Worm (Caenorhabditis elegans) whole organism, L2 larva: ENCODE data around the gene acs-15.

Experiments used
- C34F6.9 ChIP-seq: fragments of 150-350 bp; optimal IDR thresholded peaks from 2 replicates; lab custom pipeline; 2014; ENCODE audit warnings: missing biosample characterization, missing genetic modification characterization
- R02D3.7 ChIP-seq: fragments of 150-350 bp; optimal IDR thresholded peaks from 2 replicates; lab custom pipeline; 2014; ENCODE audit warnings: missing biosample characterization, missing genetic modification characterization
- Y55F3AM.14 ChIP-seq: fragments of 200-800 bp; sonication (Bioruptor generic); optimal IDR thresholded peaks from 2 replicates; lab custom pipeline; 2018; ENCODE audit warnings: mild to moderate bottlenecking, missing genetic modification characterization, missing compliant biosample characterization
- ZK546.5 ChIP-seq: sonication (generic microtip); optimal IDR thresholded peaks from 2 replicates; lab custom pipeline; 2017; ENCODE audit warnings: missing biosample characterization, missing genetic modification characterization
- alr-1 ChIP-seq: fragments of 150-350 bp; optimal IDR thresholded peaks from 2 replicates; lab custom pipeline; 2014; ENCODE audit warnings: missing biosample characterization, missing genetic modification characterization
- ama-1 ChIP-seq: fragments of 150-350 bp; optimal IDR thresholded peaks from 2 replicates; lab custom pipeline; 2018; ENCODE audit warnings: inconsistent platforms
- ceh-16 ChIP-seq: fragments of 150-350 bp; optimal IDR thresholded peaks from 2 replicates; lab custom pipeline; 2014; ENCODE audit warnings: missing biosample characterization, missing genetic modification characterization
- crh-2 ChIP-seq: sonication (generic microtip); optimal IDR thresholded peaks from 2 replicates; lab custom pipeline; 2017; ENCODE audit warnings: missing biosample characterization, missing genetic modification characterization
- dmd-4 ChIP-seq: sonication (generic microtip); optimal IDR thresholded peaks from 2 replicates; lab custom pipeline; 2017; ENCODE audit warnings: missing biosample characterization, missing genetic modification characterization
- egl-27 ChIP-seq: sonication (generic microtip); optimal IDR thresholded peaks from 3 replicates; lab custom pipeline; 2017; ENCODE audit warnings: missing biosample characterization, missing genetic modification reagents, missing genetic modification characterization
- elt-1 ChIP-seq: fragments of 150-350 bp; optimal IDR thresholded peaks from 2 replicates; lab custom pipeline; 2014; ENCODE audit warnings: missing biosample characterization, missing genetic modification characterization
- fos-1 ChIP-seq: fragments of 150-350 bp; optimal IDR thresholded peaks from 2 replicates; lab custom pipeline; 2014; ENCODE audit warnings: missing biosample characterization, missing genetic modification characterization
- gmeb-1 ChIP-seq: fragments of 150-350 bp; optimal IDR thresholded peaks from 2 replicates; lab custom pipeline; 2014; ENCODE audit warnings: missing biosample characterization, missing genetic modification characterization
- lin-11 ChIP-seq: fragments of 150-350 bp; sonication (generic microtip); optimal IDR thresholded peaks from 2 replicates; lab custom pipeline; 2014; ENCODE audit warnings: missing biosample characterization, missing genetic modification characterization, inconsistent platforms, mixed read lengths
- lsy-2 ChIP-seq, 2 experiments: fragments of 150-350 bp in 1 of 2; sonication (generic microtip) in 1 of 2; optimal IDR thresholded peaks; 2 replicates each; lab custom pipeline; 2014 to 2017; ENCODE audit warnings: missing biosample characterization in 2 of 2, missing genetic modification characterization in 2 of 2
- mab-5 ChIP-seq: fragments of 150-350 bp; optimal IDR thresholded peaks from 2 replicates; lab custom pipeline; 2014; ENCODE audit warnings: missing biosample characterization, missing genetic modification characterization
- mbf-1 ChIP-seq: sonication (generic microtip); optimal IDR thresholded peaks from 2 replicates; lab custom pipeline; 2017; ENCODE audit warnings: missing biosample characterization, missing genetic modification characterization
- nhr-11 ChIP-seq: fragments of 150-350 bp; optimal IDR thresholded peaks from 2 replicates; lab custom pipeline; 2014; ENCODE audit warnings: missing biosample characterization, missing genetic modification characterization
- nhr-129 ChIP-seq: fragments of 150-350 bp; optimal IDR thresholded peaks from 2 replicates; lab custom pipeline; 2014; ENCODE audit warnings: missing biosample characterization, missing genetic modification characterization
- nhr-21 ChIP-seq: fragments of 150-350 bp; optimal IDR thresholded peaks from 2 replicates; lab custom pipeline; 2014; ENCODE audit warnings: missing biosample characterization, missing genetic modification characterization
- nhr-237 ChIP-seq: fragments of 150-350 bp; optimal IDR thresholded peaks from 2 replicates; lab custom pipeline; 2014; ENCODE audit warnings: missing biosample characterization, missing genetic modification characterization
- nhr-25 ChIP-seq: fragments of 150-350 bp; sonication (generic microtip); optimal IDR thresholded peaks from 3 replicates; lab custom pipeline; 2014; ENCODE audit warnings: missing biosample characterization, missing genetic modification characterization
- nhr-77 ChIP-seq: fragments of 150-350 bp; optimal IDR thresholded peaks from 2 replicates; lab custom pipeline; 2014; ENCODE audit warnings: missing biosample characterization, missing genetic modification characterization
- sem-4 ChIP-seq: fragments of 150-350 bp; optimal IDR thresholded peaks from 2 replicates; lab custom pipeline; 2014; ENCODE audit warnings: missing biosample characterization, missing genetic modification reagents, missing genetic modification characterization
- skn-1 ChIP-seq: sonication (generic microtip); optimal IDR thresholded peaks from 2 replicates; lab custom pipeline; 2017; ENCODE audit warnings: missing biosample characterization, missing genetic modification characterization
- sma-3 ChIP-seq: sonication (generic microtip); optimal IDR thresholded peaks from 2 replicates; lab custom pipeline; 2016; ENCODE audit warnings: missing genetic modification reagents, missing genetic modification characterization, missing compliant biosample characterization
- sma-9 ChIP-seq, 2 experiments: fragments of 150-350 bp in 1 of 2; sonication (generic microtip) in 1 of 2; optimal IDR thresholded peaks; 2 replicates each; lab custom pipeline; 2014 to 2016; ENCODE audit warnings: missing genetic modification characterization in 2 of 2, mild to moderate bottlenecking in 1 of 2, missing biosample characterization in 1 of 2, missing compliant biosample characterization in 1 of 2, missing genetic modification reagents in 1 of 2, moderate library complexity in 1 of 2
- unc-39 ChIP-seq: fragments of 150-350 bp; optimal IDR thresholded peaks from 2 replicates; lab custom pipeline; 2014; ENCODE audit warnings: missing biosample characterization, missing genetic modification characterization
- unc-55 ChIP-seq: fragments of 150-350 bp; sonication (generic microtip); optimal IDR thresholded peaks from 3 replicates; lab custom pipeline; 2014; ENCODE audit warnings: missing biosample characterization, missing genetic modification reagents, missing genetic modification characterization
- unc-62 ChIP-seq: fragments of 150-350 bp; optimal IDR thresholded peaks from 2 replicates; lab custom pipeline; 2014; ENCODE audit warnings: missing biosample characterization, missing genetic modification reagents, missing genetic modification characterization
- zag-1 ChIP-seq: fragments of 150-350 bp; optimal IDR thresholded peaks from 2 replicates; lab custom pipeline; 2014; ENCODE audit warnings: missing biosample characterization, missing genetic modification characterization
- ztf-4 ChIP-seq: fragments of 150-350 bp; optimal IDR thresholded peaks from 2 replicates; lab custom pipeline; 2014; ENCODE audit warnings: missing biosample characterization, missing genetic modification characterization

Gene acs-15

DNA sequence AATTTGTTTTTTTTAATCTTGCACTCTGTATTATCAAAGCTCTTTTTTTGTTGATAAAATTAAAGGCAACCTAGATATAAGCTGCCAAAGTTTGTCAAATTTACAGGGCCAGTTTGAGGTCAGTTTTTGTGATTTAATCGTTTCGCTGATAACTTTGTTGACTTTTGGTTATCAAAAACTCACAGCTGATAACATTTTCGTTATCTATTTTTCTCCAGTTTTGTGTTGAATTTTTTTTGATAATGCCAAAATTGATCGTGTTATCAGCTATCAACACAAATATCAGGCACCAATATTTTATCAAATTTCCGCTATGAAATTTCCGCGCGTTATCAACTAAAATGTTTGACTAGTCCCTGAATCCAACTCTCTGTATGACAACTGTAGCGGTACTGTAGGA, 17.6 kb upstream of the acs-15 start:
- TF ChIP-seq nhr-25 (tag; lab: Kevin White, UChicago) = no peak
- TF ChIP-seq crh-2 = peak; percentile 30
- no peak for TF ChIP-seq ceh-16 (tag; lab: Kevin White, UChicago)
- TF ChIP-seq egl-27 = peak; percentile 85
- TF ChIP-seq sma-9 (GFP tag; optimal IDR thresholded peaks at IDR 0.05; lab: Kevin White, UChicago) = peak; percentile 55
- no peak for TF ChIP-seq sma-9 (tag; optimal IDR thresholded peaks at IDR 0.05; lab: Kevin White, UChicago)
- TF ChIP-seq unc-62 (GFP tag; lab: Kevin White, UChicago) = no peak
- TF ChIP-seq fos-1 (tag; lab: Kevin White, UChicago) = peak; percentile 99
- TF ChIP-seq unc-39 (tag; lab: Kevin White, UChicago) = no peak
- TF ChIP-seq sma-3 = peak; percentile 26
- TF ChIP-seq alr-1 (tag; lab: Kevin White, UChicago) = no peak
- TF ChIP-seq lsy-2 (tag; optimal IDR thresholded peaks at IDR 0.05; lab: Kevin White, UChicago) = no peak
- no peak for TF ChIP-seq C34F6.9 (tag; lab: Kevin White, UChicago)
- TF ChIP-seq gmeb-1 (tag; lab: Kevin White, UChicago) = peak; percentile 59

DNA sequence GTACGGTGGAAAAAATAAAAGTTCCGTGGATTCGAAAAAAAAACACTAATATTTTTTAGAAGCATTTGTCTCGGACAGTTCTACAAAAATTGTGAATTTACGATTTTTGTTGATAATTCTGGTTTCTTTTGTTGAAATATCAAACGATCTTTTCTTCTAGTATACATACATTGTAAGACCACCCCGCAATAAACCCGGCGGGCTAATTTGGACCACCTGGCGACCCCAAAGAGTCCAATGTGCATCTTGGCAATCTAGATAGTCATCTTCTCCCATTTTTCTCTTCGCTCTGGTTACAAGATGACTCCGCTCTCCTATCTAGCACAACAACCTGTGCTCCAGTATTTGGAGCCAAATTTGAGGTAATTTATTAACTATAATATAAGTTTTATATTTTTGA, 17.0 kb upstream of the acs-15 start, which contains the start of gene fbxc-29:
Gene fbxc-29, plus strand, starts transcription at position 301 of the 400 bp plus-strand sequence.
- no peak for TF ChIP-seq nhr-237 (tag; lab: Kevin White, UChicago)

DNA sequence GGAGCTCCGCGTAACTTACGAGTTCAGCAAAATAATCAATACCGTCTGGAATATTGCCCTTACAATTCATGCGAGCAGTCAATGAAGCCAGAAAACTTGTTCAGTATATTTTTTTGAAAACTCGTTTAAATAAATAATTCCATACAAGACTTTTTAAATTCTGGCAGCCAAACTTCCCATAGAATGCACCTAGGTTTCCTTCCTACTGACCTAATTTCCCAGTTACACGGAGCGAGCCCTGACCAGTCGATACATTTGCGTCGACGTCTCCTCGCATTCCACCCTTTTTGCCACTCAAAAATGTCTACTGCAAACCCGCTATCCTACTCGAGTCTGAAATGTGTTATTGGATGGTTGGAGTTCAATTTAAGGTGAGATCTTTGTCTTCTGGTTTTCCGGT, 15.5 kb upstream of the acs-15 start, which contains the start of gene fbxc-30:
Gene fbxc-30, plus strand, starts transcription at position 301 of the 400 bp plus-strand sequence.
- TF ChIP-seq sem-4 (no peak), ZK546.5 (tag; lab: Kevin White, UChicago) (no peak), unc-55 (GFP tag; lab: Kevin White, UChicago) (no peak), skn-1 (tag; lab: Kevin White, UChicago) (no peak), sma-3 (no peak), mab-5 (tag; lab: Kevin White, UChicago) (no peak), ama-1 (lab: Kevin White, UChicago) (no peak), ztf-4 (tag; lab: Kevin White, UChicago) (no peak)

DNA sequence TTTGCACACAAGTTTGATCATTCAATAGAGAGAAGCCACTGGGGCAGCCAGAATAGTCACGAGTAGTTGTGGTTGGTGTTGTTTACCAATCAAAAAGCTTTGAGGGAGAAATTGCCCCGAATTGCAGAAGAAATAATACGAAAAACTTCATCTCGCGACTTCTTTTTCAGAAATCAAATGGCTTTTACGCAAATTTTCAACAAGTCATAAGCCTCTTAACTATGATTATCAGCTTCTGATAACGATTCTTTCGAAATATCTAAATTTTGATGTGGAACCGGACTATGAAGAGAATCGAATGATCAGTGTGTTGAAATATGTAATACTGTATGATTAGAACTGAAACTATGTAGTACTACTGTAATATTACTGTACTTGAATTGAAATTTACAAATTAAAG, 12.5 kb upstream of the acs-15 start:
- TF ChIP-seq Y55F3AM.14 (no peak), nhr-11 (tag; lab: Kevin White, UChicago) (no peak), egl-27 (no peak), unc-39 (tag; lab: Kevin White, UChicago) (no peak)

DNA sequence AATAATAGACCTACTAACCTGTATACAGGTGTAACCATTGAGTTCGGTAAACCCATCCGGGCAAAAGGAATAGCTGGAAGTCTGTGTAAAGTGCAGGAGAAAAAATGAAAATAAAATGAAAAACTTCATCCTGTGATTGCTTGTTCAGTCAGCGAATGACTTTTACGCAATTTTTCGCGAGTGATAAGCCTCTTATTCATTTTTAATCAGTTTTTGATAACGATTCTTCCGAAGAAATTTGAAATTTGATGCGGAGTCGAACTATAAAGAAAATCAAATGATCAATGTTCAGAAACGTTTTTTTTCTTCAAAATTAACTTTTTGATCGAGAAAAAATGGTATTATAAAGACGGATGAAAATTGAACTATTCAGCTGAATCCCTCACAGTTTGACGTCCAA, 10.0 kb upstream of the acs-15 start:
- no peak for TF ChIP-seq zag-1
- TF ChIP-seq nhr-237 (tag; lab: Kevin White, UChicago) = no peak
- no peak for TF ChIP-seq mbf-1 (tag; lab: Kevin White, UChicago)
- TF ChIP-seq crh-2 = no peak
- no peak for TF ChIP-seq nhr-21 (tag; lab: Kevin White, UChicago)
- peak; percentile 84 for TF ChIP-seq fos-1 (tag; lab: Kevin White, UChicago)
- TF ChIP-seq elt-1 (tag; lab: Kevin White, UChicago) = no peak

DNA sequence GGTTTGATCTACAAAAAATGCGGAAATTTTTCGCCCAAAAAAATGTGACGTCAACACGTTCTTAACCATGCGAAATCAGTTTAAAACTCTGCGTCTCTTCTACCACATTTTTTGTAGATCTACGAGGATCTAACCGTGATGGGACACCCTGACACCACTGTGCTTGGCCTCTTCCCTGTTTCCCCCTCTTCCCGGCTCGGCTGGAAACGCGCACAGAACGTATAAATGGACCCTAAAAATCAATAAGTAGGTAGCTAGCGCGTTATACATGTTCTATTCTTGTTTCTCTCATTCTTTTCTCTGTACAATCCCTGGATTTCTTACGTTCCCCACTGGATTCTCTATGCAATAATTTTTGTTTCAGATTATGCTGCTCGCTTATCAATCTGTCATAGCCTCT, 9.3 kb upstream of the acs-15 start, which contains the start of gene fbxc-28:
Gene fbxc-28, plus strand, starts transcription at position 301 of the 400 bp plus-strand sequence.
- TF ChIP-seq nhr-77 (tag; lab: Kevin White, UChicago) (no peak), ama-1 (lab: Kevin White, UChicago) (no peak), nhr-21 (tag; lab: Kevin White, UChicago) (no peak), skn-1 (tag; lab: Kevin White, UChicago) (no peak), alr-1 (tag; lab: Kevin White, UChicago) (no peak)

DNA sequence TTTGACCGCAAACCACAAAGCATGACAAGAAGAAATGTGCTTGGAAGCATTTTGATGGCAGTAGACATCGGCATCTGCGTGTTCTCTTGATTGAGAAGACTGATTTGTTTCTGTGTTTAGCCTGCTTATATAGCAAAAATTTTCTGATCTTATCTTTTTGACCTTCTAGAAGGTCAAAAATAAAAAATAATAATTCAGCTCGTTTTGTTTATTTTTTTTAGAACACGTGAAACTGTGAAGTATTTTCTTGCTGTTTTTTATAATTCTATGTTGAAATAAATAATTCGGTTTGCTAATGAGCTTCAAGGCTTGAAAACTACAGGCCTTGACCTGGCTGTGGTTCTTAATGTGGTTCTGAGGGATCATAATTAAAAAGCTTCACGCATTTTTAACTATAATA, 5.5 kb upstream of the acs-15 start, which contains the start of gene R07C3.13:
Gene R07C3.13, minus strand, starts transcription at position 101 of the 400 bp plus-strand sequence.
- TF ChIP-seq sma-9 (GFP tag; optimal IDR thresholded peaks at IDR 0.05; lab: Kevin White, UChicago) (no peak), sma-9 (tag; optimal IDR thresholded peaks at IDR 0.05; lab: Kevin White, UChicago) (no peak), R02D3.7 (tag; lab: Kevin White, UChicago) (no peak), nhr-25 (tag; lab: Kevin White, UChicago) (no peak), nhr-21 (tag; lab: Kevin White, UChicago) (no peak), alr-1 (tag; lab: Kevin White, UChicago) (no peak), egl-27 (no peak), nhr-77 (tag; lab: Kevin White, UChicago) (no peak), dmd-4 (no peak), lin-11 (tag; lab: Kevin White, UChicago) (no peak), mab-5 (tag; lab: Kevin White, UChicago) (no peak), nhr-129 (tag; lab: Kevin White, UChicago) (no peak), gmeb-1 (tag; lab: Kevin White, UChicago) (no peak)
